Worm (Caenorhabditis elegans): Measurements from ENCODE around the gene F09E10.5.

The F09E10.5 gene

DNA sequence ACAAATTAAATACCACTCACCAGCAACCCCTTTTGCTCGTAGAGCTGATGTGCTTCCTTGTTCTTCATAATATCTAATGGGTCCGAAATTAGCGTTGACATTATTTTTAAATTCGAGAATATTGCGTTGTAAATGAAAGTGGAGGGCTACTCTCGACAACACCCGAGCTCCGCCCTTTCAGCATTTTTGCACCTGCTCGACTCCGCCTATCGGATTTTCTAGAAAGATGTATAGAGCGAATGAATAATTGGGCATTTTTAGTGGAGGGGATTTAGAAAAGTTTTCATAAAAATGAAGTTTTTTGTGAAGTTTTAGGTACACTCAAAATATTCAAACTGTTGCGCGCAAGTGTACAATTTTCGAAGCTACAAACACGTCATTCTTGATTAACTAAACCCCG is at the start of gene F09E10.5:
F09E10.5 (minus strand) TSS at position 101 of the 400 bp plus-strand sequence.
- TF ChIP-seq ham-2 (GFP tag; optimal IDR thresholded peaks at IDR 0.05) (no peak), zip-8 (tag; optimal IDR thresholded peaks at IDR 0.05) (no peak), bed-3 (GFP tag; optimal IDR thresholded peaks at IDR 0.05) (no peak), sptf-1 (tag; optimal IDR thresholded peaks at IDR 0.05) (no peak)

DNA sequence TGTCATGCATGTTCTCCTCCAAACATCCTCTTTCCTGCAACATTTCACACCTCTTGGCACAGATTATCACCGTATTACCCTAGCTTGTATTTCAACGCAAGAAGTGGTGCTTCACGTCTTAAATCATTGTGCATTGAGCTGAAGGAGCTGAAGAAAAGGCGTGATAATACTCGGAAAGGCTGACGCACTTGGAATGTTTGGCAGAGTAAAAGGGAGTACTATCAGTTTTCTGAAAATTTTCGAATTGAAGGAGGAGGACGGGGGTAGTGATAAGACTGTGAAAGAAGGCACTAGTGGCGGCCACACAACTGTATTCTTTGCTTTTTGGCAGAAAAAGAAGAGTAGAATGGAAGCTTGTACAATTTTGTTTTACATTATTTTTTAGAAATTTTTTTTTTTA is 49.3 kb upstream of the F09E10.5 start:
- no peak for TF ChIP-seq elt-1 (tag; optimal IDR thresholded peaks at IDR 0.05; ENCODE audit: borderline replicate concordance, insufficient read depth)
- TF ChIP-seq hlh-1 (tag; optimal IDR thresholded peaks at IDR 0.05), result no peak
- TF ChIP-seq flh-1 (GFP tag; optimal IDR thresholded peaks at IDR 0.05), result no peak
- TF ChIP-seq ces-1 (GFP tag; optimal IDR thresholded peaks at IDR 0.05), result no peak
- no peak for TF ChIP-seq lin-13 (tag; optimal IDR thresholded peaks at IDR 0.05)
- no peak for TF ChIP-seq sptf-1 (tag; optimal IDR thresholded peaks at IDR 0.05)
- no peak for TF ChIP-seq zip-8 (tag; optimal IDR thresholded peaks at IDR 0.05)
- TF ChIP-seq elt-3 (tag; optimal IDR thresholded peaks at IDR 0.05), result no peak
- TF ChIP-seq tbx-8 (GFP tag; optimal IDR thresholded peaks at IDR 0.05), result no peak
- no peak for TF ChIP-seq cnd-1 (tag; optimal IDR thresholded peaks at IDR 0.05)
- TF ChIP-seq mab-5 (tag; optimal IDR thresholded peaks at IDR 0.05), result no peak

DNA sequence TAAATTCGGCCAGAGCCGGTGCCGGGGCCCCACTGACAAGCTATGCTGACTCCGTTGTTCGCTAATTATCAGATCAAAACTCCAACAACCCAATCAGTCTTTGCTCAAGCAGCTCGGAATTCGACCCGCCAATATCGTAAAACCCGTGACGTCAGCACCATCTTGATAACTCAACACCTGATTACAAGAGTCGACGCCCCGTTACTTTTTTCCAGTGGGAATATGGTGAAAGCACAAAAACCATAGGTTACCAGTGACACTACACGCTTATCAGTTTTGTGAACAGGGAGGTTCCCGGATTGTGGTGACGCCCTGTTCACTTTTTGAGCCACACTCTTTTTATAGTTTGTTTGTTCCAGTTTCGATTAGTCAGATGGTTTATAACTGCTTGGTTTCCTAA is 46.9 kb upstream of the F09E10.5 start:
- no peak for TF ChIP-seq elt-3 (tag; optimal IDR thresholded peaks at IDR 0.05)
- TF ChIP-seq drap-1 (GFP tag; optimal IDR thresholded peaks at IDR 0.05), result no peak
- TF ChIP-seq M03D4.4 (tag; optimal IDR thresholded peaks at IDR 0.05), result no peak

DNA sequence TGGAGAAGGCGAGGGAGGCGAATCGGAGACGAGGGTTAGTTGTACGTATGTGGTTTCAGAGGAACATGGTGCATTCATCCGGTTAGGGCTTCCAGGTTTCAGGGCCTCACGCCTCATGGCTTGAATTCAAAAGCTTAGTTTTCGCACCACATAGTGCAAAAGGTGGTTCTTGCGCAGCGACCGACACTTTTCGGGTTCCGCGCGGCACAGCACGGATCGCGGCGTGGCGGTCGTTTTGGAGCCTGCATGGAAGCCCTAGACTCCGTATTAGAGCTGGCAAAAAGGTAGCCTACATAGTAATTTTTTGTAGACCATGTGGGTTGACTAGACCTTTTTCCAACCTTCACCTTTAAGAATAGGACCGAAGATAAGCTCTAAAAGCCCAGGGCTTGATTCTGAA is 44.7 kb upstream of the F09E10.5 start:
- no peak for TF ChIP-seq ceh-39 (tag; optimal IDR thresholded peaks at IDR 0.05)
- no peak for TF ChIP-seq hlh-1 (tag; optimal IDR thresholded peaks at IDR 0.05)
- no peak for TF ChIP-seq unc-62 (GFP tag; optimal IDR thresholded peaks at IDR 0.05)
- TF ChIP-seq ceh-83 (GFP tag; optimal IDR thresholded peaks at IDR 0.05), result no peak
- no peak for TF ChIP-seq pha-4 (tag; optimal IDR thresholded peaks at IDR 0.05)
- no peak for TF ChIP-seq ham-2 (GFP tag; optimal IDR thresholded peaks at IDR 0.05)

DNA sequence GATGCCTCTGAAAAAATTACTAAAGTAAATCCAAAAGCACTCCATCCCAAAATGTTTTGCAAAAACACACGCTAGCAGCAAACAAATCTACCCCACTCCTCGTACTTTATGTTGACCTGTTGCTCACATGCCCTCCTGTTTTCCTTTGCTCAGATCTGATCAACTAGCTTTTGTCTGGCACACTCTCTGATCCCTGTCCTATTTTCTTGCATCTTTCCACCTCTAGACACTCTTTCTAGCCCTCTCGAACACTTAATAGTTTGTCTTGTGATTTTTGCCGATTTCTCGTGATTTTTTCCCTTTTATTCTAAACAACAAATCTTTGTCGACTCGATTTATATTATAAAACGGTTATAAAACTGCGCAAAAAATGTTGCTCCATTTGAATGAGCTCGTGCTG is 42.0 kb upstream of the F09E10.5 start, which contains the start of gene K06A9.2:
K06A9.2 (plus strand) TSS at position 229 of the 400 bp plus-strand sequence.
- TF ChIP-seq unc-39 (tag; optimal IDR thresholded peaks at IDR 0.05) (no peak), ceh-43 (GFP tag; optimal IDR thresholded peaks at IDR 0.05) (no peak), M03D4.4 (tag; optimal IDR thresholded peaks at IDR 0.05) (no peak), bed-3 (GFP tag; optimal IDR thresholded peaks at IDR 0.05) (no peak), pha-4 (tag; optimal IDR thresholded peaks at IDR 0.05) (no peak), ces-1 (GFP tag; optimal IDR thresholded peaks at IDR 0.05) (no peak), ceh-83 (GFP tag; optimal IDR thresholded peaks at IDR 0.05) (no peak), unc-120 (tag; optimal IDR thresholded peaks at IDR 0.05; ENCODE audit: poor library complexity, severe bottlenecking) (no peak), lin-32 (GFP tag; optimal IDR thresholded peaks at IDR 0.05) (no peak), flh-1 (GFP tag; optimal IDR thresholded peaks at IDR 0.05) (no peak), mls-2 (tag; optimal IDR thresholded peaks at IDR 0.05) (no peak), ham-2 (GFP tag; optimal IDR thresholded peaks at IDR 0.05) (no peak), elt-1 (tag; optimal IDR thresholded peaks at IDR 0.05; ENCODE audit: borderline replicate concordance, insufficient read depth) (no peak), mab-5 (tag; optimal IDR thresholded peaks at IDR 0.05) (no peak), nhr-12 (tag; optimal IDR thresholded peaks at IDR 0.05) (no peak), zip-8 (tag; optimal IDR thresholded peaks at IDR 0.05) (no peak), mep-1 (tag; optimal IDR thresholded peaks at IDR 0.05) (no peak)

DNA sequence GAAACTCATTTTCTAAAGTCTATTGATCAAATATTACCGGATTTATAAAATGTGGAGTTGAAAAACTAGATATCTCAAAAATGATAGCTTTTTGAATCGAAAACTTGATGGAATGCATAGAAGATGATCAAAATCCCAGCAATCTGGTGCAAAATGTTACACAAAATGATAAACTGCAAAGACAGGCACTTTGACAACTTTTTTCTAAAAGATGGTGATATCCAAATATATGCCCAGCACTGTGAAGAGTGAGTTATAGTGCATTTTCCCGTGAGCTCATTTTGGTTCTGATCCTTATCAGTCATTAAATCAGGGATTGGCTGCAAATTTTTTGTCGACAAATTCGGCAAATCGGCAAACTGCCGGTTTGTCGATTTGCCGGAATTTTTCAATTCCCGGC is 41.1 kb upstream of the F09E10.5 start, which contains the start of gene K06A9.3:
K06A9.3 (minus strand) TSS at position 101 of the 400 bp plus-strand sequence.
- TF ChIP-seq ceh-43 (GFP tag; optimal IDR thresholded peaks at IDR 0.05), result no peak
- TF ChIP-seq lin-32 (GFP tag; optimal IDR thresholded peaks at IDR 0.05), result no peak
- TF ChIP-seq mep-1 (tag; optimal IDR thresholded peaks at IDR 0.05), result no peak
- no peak for TF ChIP-seq nhr-28 (tag; optimal IDR thresholded peaks at IDR 0.05)
- TF ChIP-seq elt-3 (tag; optimal IDR thresholded peaks at IDR 0.05), result no peak
- no peak for TF ChIP-seq flh-1 (GFP tag; optimal IDR thresholded peaks at IDR 0.05)
- TF ChIP-seq nhr-237 (tag; optimal IDR thresholded peaks at IDR 0.05), result no peak

Data from whole organism, mixed stage, embryonic.